Worm (Caenorhabditis elegans): ENCODE data around the gene Y67H2A.7.

The Y67H2A.7 gene

ce11 chrIV:13318773-13319172 lies 15.2 kb downstream of the Y67H2A.7 start (continued):
- peak; percentile 85 for TF ChIP-seq repo-1 (tag; optimal IDR thresholded peaks at IDR 0.05)
- TF ChIP-seq akir-1 (GFP tag; optimal IDR thresholded peaks at IDR 0.05), result no peak
- peak; percentile 60 for TF ChIP-seq atf-7 (tag; optimal IDR thresholded peaks at IDR 0.05)
- no peak for TF ChIP-seq ceh-40 (GFP tag; IDR thresholded peaks at IDR 0.05)
- peak; percentile 76 for TF ChIP-seq chd-7 (tag; optimal IDR thresholded peaks at IDR 0.05)
- TF ChIP-seq K12H6.12 (tag; optimal IDR thresholded peaks at IDR 0.05), result no peak
- peak in 1 of 2 experiments; percentile 54 for TF ChIP-seq let-607 (tag; optimal IDR thresholded peaks at IDR 0.05)
- no peak for TF ChIP-seq Y67H2A.10 (GFP tag; conservative IDR thresholded peaks at IDR 0.05)
- no peak for TF ChIP-seq snpc-1.1 (tag; optimal IDR thresholded peaks at IDR 0.05; ENCODE audit: insufficient read depth)
- TF ChIP-seq mcd-1 (GFP tag; IDR thresholded peaks at IDR 0.05), result peak; percentile 46
- TF ChIP-seq tbp1 (GFP tag; optimal IDR thresholded peaks at IDR 0.05), result peak; percentile 64
- no peak for TF ChIP-seq nhr-120 (GFP tag; IDR thresholded peaks at IDR 0.05)
- 0 out of 2 replicates have a peak, but pooled peaks have one; percentile 56 for TF ChIP-seq Y56A3A.18 (GFP tag; IDR thresholded peaks at IDR 0.05)
- TF ChIP-seq let-526 (GFP tag; IDR thresholded peaks at IDR 0.05), result 0 out of 2 replicates have a peak, but pooled peaks have one; percentile 26
- TF ChIP-seq ztf-3 (GFP tag; optimal IDR thresholded peaks at IDR 0.05), result peak; percentile 30

- TF ChIP-seq cebp-2 (GFP tag; IDR thresholded peaks at IDR 0.05), result peak; percentile 49; the same call in 1 of the 2 replicates
- no peak for TF ChIP-seq unc-130 (GFP tag; optimal IDR thresholded peaks at IDR 0.05)
- 0 out of 2 replicates have a peak, but pooled peaks have one; percentile 8 for TF ChIP-seq dox-1 (GFP tag; IDR thresholded peaks at IDR 0.05)
Observed at ce11 chrIV:13319886-13320650, 16.5 kb downstream of the Y67H2A.7 start.

- TF ChIP-seq ztf-6 (GFP tag; IDR thresholded peaks at IDR 0.05) (no peak), snpc-4 (GFP tag; optimal IDR thresholded peaks at IDR 0.05) (no peak), snpc-4 (tag; optimal IDR thresholded peaks at IDR 0.05) (peak in 3 of 4 experiments; percentile 31 to 51 (median 42)), lin-35 (GFP tag; optimal IDR thresholded peaks at IDR 0.05) (peak in 1 of 3 experiments; percentile 31), F23B12.7 (tag; optimal IDR thresholded peaks at IDR 0.05; ENCODE audit: insufficient read depth) (no peak), lag-1 (GFP tag; IDR thresholded peaks at IDR 0.05) (no peak), T07F8.4 (tag; optimal IDR thresholded peaks at IDR 0.05) (no peak), mcd-1 (GFP tag; IDR thresholded peaks at IDR 0.05) (peak; percentile 57; the same call in 1 of the 2 replicates), chd-7 (tag; optimal IDR thresholded peaks at IDR 0.05) (peak; percentile 72), B0336.3 (GFP tag; IDR thresholded peaks at IDR 0.05) (peak; percentile 79), tlf-1 (GFP tag; optimal IDR thresholded peaks at IDR 0.05) (peak; percentile 64), hmg-1.2 (GFP tag; IDR thresholded peaks at IDR 0.05) (peak; percentile 81), ZK185.1 (tag; optimal IDR thresholded peaks at IDR 0.05; ENCODE audit: poor library complexity, severe bottlenecking) (peak; percentile 29), lin-54 (GFP tag; optimal IDR thresholded peaks at IDR 0.05) (peak; percentile 43), zfh-2 (GFP tag; conservative IDR thresholded peaks at IDR 0.05) (peak; percentile 36; the same call in 1 of the 2 replicates), F57A8.1 (GFP tag; optimal IDR thresholded peaks at IDR 0.05) (no peak), tbp1 (GFP tag; optimal IDR thresholded peaks at IDR 0.05) (peak; percentile 57), hlh-12 (tag; optimal IDR thresholded peaks at IDR 0.05) (no peak), Y53F4B.3 (GFP tag; IDR thresholded peaks at IDR 0.05) (no peak), cebp-1 (GFP tag; IDR thresholded peaks at IDR 0.05) (no peak), cebp-1 (tag; optimal IDR thresholded peaks at IDR 0.05) (peak; percentile 71), somi-1 (GFP tag; optimal IDR thresholded peaks at IDR 0.05) (peak; percentile 41), ceh-27 (GFP tag; optimal IDR thresholded peaks at IDR 0.05) (peak; percentile 21), C06A6.2 (GFP tag; conservative IDR thresholded peaks at IDR 0.05) (peak; percentile 54), ama-1 (optimal IDR thresholded peaks at IDR 0.05) (no peak), ama-1 (GFP tag; optimal IDR thresholded peaks at IDR 0.05) (no peak), atf-7 (tag; optimal IDR thresholded peaks at IDR 0.05) (peak; percentile 72), egl-44 (GFP tag; IDR thresholded peaks at IDR 0.05) (0 out of 2 replicates have a peak, but pooled peaks have one; percentile 47), lin-40 (tag; optimal IDR thresholded peaks at IDR 0.05) (peak; percentile 81), madf-8 (GFP tag; conservative IDR thresholded peaks at IDR 0.05) (no peak)
Observed at ce11 chrIV:13322429-13322828, 18.9 kb downstream of the Y67H2A.7 start.
